Worm (Caenorhabditis elegans) whole organism, L4 larva: ENCODE data around the gene egl-5.
A peak's percentile ranks its signal among the peaks of the same experiment; 100 is the strongest.

Experiments
- F10B5.3 ChIP-seq: sonication (generic microtip); optimal IDR thresholded peaks from 2 replicates; lab custom pipeline; 2016; ENCODE audit warnings: mild to moderate bottlenecking, missing genetic modification characterization, missing compliant biosample characterization
- F26F4.8 ChIP-seq: fragments of 200-800 bp; sonication (Bioruptor generic); conservative IDR thresholded peaks from 2 replicates; pipeline ENCODE4 v1.3.6; 2022; ENCODE audit warnings: missing genetic modification characterization, missing compliant biosample characterization
- ZK546.5 ChIP-seq, 2 experiments: sonication (generic microtip); optimal IDR thresholded peaks; 2 replicates each; lab custom pipeline; 2017; ENCODE audit warnings: missing biosample characterization in 2 of 2, missing genetic modification characterization in 2 of 2
- aha-1 ChIP-seq: fragments of 150-350 bp; peaks from one replicate; lab custom pipeline; 2014; ENCODE audit warnings: missing biosample characterization, missing genetic modification characterization
- ceh-82 ChIP-seq: sonication (generic microtip); optimal IDR thresholded peaks from 2 replicates; lab custom pipeline; 2017; ENCODE audit warnings: missing biosample characterization, missing genetic modification characterization
- ctbp-1 ChIP-seq: fragments of 200-800 bp; sonication (Bioruptor generic); IDR thresholded peaks from 2 replicates; pipeline ENCODE4 v1.3.6; 2022; ENCODE audit warnings: missing genetic modification reagents, missing genetic modification characterization, missing compliant biosample characterization
- daf-16 ChIP-seq, 3 experiments: sonication (generic microtip); optimal IDR thresholded peaks; 2 replicates each; lab custom pipeline; 2016 to 2017; ENCODE audit warnings: missing genetic modification characterization in 3 of 3, missing genetic modification reagents in 3 of 3, mild to moderate bottlenecking in 2 of 3, missing compliant biosample characterization in 2 of 3, missing biosample characterization in 1 of 3, moderate library complexity in 1 of 3
- dpl-1 ChIP-seq: fragments of 150-350 bp; optimal IDR thresholded peaks from 2 replicates; lab custom pipeline; 2014; ENCODE audit warnings: missing biosample characterization, missing genetic modification reagents, missing genetic modification characterization
- hlh-11 ChIP-seq: fragments of 200-800 bp; sonication (Bioruptor generic); optimal IDR thresholded peaks from 2 replicates; lab custom pipeline; 2018; ENCODE audit warnings: mild to moderate bottlenecking, missing genetic modification characterization, missing compliant biosample characterization
- lin-38 ChIP-seq: fragments of 200-800 bp; sonication (Bioruptor generic); IDR thresholded peaks from 2 replicates; pipeline ENCODE4 v1.3.6; 2022; ENCODE audit warnings: missing genetic modification reagents, missing genetic modification characterization, missing compliant biosample characterization
- lsy-2 ChIP-seq, 2 experiments: fragments of 150-350 bp in 1 of 2; sonication (generic microtip) in 1 of 2; optimal IDR thresholded peaks; 2 replicates each; lab custom pipeline; 2014 to 2017; ENCODE audit warnings: missing biosample characterization in 2 of 2, missing genetic modification characterization in 2 of 2
- madf-9 ChIP-seq: fragments of 200-800 bp; sonication (Bioruptor generic); conservative IDR thresholded peaks from 2 replicates; pipeline ENCODE4 v1.3.6; 2022; ENCODE audit warnings: missing genetic modification reagents, missing genetic modification characterization, missing compliant biosample characterization
- mdt-29 ChIP-seq: fragments of 200-800 bp; sonication (Bioruptor generic); IDR thresholded peaks from 2 replicates; pipeline ENCODE4 v1.3.6; 2022; ENCODE audit warnings: missing genetic modification reagents, missing genetic modification characterization, missing compliant biosample characterization
- mes-2 ChIP-seq: sonication (generic microtip); optimal IDR thresholded peaks from 2 replicates; lab custom pipeline; 2016; ENCODE audit warnings: missing genotype, mild to moderate bottlenecking, missing genetic modification characterization, missing compliant biosample characterization; ENCODE audit not compliant: poor library complexity, severe bottlenecking
- nhr-11 ChIP-seq: fragments of 150-350 bp; optimal IDR thresholded peaks from 2 replicates; lab custom pipeline; 2014; ENCODE audit warnings: missing biosample characterization, missing genetic modification characterization
- nhr-237 ChIP-seq: sonication (generic microtip); optimal IDR thresholded peaks from 2 replicates; lab custom pipeline; 2017; ENCODE audit warnings: missing biosample characterization, missing genetic modification characterization
- nhr-28 ChIP-seq: fragments of 150-350 bp; optimal IDR thresholded peaks from 2 replicates; lab custom pipeline; 2014; ENCODE audit warnings: missing biosample characterization, missing genetic modification characterization
- nhr-48 ChIP-seq: sonication (generic microtip); optimal IDR thresholded peaks from 2 replicates; lab custom pipeline; 2016; ENCODE audit warnings: mild to moderate bottlenecking, missing genetic modification characterization, missing compliant biosample characterization
- nhr-77 ChIP-seq: fragments of 150-350 bp; optimal IDR thresholded peaks from 2 replicates; lab custom pipeline; 2014; ENCODE audit warnings: missing biosample characterization, missing genetic modification characterization
- pqm-1 ChIP-seq: sonication (generic microtip); optimal IDR thresholded peaks from 2 replicates; lab custom pipeline; 2017; ENCODE audit warnings: missing biosample characterization, missing genetic modification characterization
- rbr-2 ChIP-seq: sonication (generic microtip); optimal IDR thresholded peaks from 2 replicates; lab custom pipeline; 2016; ENCODE audit warnings: missing genotype, missing genetic modification characterization, missing compliant biosample characterization
- sdz-12 ChIP-seq: fragments of 200-800 bp; sonication (Bioruptor generic); optimal IDR thresholded peaks from 2 replicates; lab custom pipeline; 2018; ENCODE audit warnings: mild to moderate bottlenecking, missing genetic modification characterization, missing compliant biosample characterization
- unc-39 ChIP-seq: sonication (generic microtip); optimal IDR thresholded peaks from 2 replicates; lab custom pipeline; 2017; ENCODE audit warnings: missing biosample characterization, missing genetic modification characterization
- zip-2 ChIP-seq: fragments of 150-350 bp; optimal IDR thresholded peaks from 2 replicates; lab custom pipeline; 2014; ENCODE audit warnings: missing biosample characterization, missing genetic modification characterization

The egl-5 gene

ce11 chrIII:7861535-7862120, 47.5 kb downstream of the egl-5 start, which contains the start of gene snr-5:
Gene snr-5, plus strand, starts transcription at chrIII:7862070.
- TF ChIP-seq lin-38 (no peak), dpl-1 (GFP tag; lab: Kevin White, UChicago) (peak; percentile 29), nhr-11 (tag; lab: Kevin White, UChicago) (no peak), lsy-2 (tag; optimal IDR thresholded peaks at IDR 0.05; lab: Kevin White, UChicago) (peak in 1 of 2 experiments; percentile 46), daf-16 (GFP tag; optimal IDR thresholded peaks at IDR 0.05; lab: Kevin White, UChicago) (no peak), daf-16 (tag; optimal IDR thresholded peaks at IDR 0.05; lab: Kevin White, UChicago) (peak; percentile 10), mes-2 (tag; lab: Kevin White, UChicago) (peak; percentile 48)

DNA sequence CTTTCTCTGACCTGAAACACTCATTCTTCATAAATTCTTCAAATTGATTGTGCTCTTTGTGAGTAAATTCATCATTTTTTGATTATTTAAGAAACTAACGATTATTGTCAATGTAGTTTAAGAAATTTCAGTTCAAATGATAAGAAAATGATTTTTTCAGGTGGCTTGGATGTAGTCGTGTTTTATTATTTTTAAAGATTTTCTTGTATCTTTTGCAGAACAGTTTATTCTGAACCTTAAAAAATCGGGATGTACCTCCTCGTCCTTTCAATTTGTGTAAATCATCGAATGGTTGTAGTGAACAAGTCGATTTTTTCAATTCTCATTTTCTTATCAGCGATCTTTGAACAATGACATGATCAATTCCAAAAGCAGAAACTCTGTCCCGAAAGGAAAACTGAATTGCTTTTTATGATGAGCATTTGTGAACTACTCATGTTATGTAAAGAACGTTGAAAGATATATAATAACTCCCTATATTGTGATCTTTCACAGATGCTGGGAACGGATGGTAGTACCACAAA, 51.1 kb downstream of the egl-5 start, which contains the start of gene slc-17.3:
Gene slc-17.3 (minus strand): TSS at position 51 of the 524 bp plus-strand sequence.
- TF ChIP-seq rbr-2 (no peak), aha-1 (tag; lab: Kevin White, UChicago) (peak; percentile 31), pqm-1 (peak; percentile 1), nhr-77 (peak; percentile 16), F26F4.8 (GFP tag; lab: Robert Waterston, UW) (no peak), nhr-48 (tag; lab: Kevin White, UChicago) (no peak), nhr-28 (tag; lab: Kevin White, UChicago) (peak; percentile 44), ceh-82 (no peak)

- TF ChIP-seq sdz-12 (GFP tag; lab: Kevin White, UChicago) (no peak), hlh-11 (tag; lab: Kevin White, UChicago) (no peak), ctbp-1 (GFP tag; lab: Robert Waterston, UW) (no peak), madf-9 (GFP tag; lab: Robert Waterston, UW) (no peak), mdt-29 (GFP tag; lab: Robert Waterston, UW) (no peak), F10B5.3 (tag; lab: Kevin White, UChicago) (no peak), ZK546.5 (tag; optimal IDR thresholded peaks at IDR 0.05; lab: Kevin White, UChicago) (no peak), unc-39 (tag; lab: Kevin White, UChicago) (no peak), nhr-237 (tag; lab: Kevin White, UChicago) (no peak), zip-2 (tag; lab: Kevin White, UChicago) (no peak)
Observed at ce11 chrIII:7866189-7866588, 52.0 kb downstream of the egl-5 start, which contains the start of gene cup-4. Gene cup-4, plus strand, starts transcription at chrIII:7866489.
